Fruit fly (Drosophila melanogaster): ENCODE measurements around the gene GatA.

Gene GatA

DNA sequence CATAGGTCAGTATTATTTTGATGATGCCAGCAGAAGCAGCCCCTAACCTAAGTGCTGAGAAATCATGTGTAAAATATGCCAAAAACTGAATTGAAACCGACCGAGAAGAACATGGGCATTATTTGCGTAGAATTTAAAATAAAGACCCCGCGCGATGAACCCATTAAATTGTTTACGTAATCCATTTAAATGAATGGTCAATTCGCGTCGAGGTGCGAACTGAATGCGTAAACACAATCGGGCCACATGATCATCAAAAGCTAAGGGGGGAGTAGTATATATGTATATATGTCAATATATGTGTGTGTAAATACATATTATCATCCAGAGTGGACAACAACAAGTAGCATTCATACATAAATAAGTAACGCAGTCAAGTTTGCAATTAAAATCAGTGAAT, 31.5 kb upstream of the GatA start (continued):
- TF ChIP-seq Hr78 (GFP tag; optimal IDR thresholded peaks at IDR 0.05) (peak in 1 of 2 experiments; percentile 57), ewg (GFP tag; optimal IDR thresholded peaks at IDR 0.05) (no peak), nerfin-1 (tag; optimal IDR thresholded peaks at IDR 0.05) (no peak), CG10321 (GFP tag; IDR thresholded peaks at IDR 0.05) (no peak), CG4707 (GFP tag; optimal IDR thresholded peaks at IDR 0.05) (no peak), NfI (GFP tag; optimal IDR thresholded peaks at IDR 0.05) (no peak), ERR (GFP tag; optimal IDR thresholded peaks at IDR 0.05) (no peak), da (GFP tag; optimal IDR thresholded peaks at IDR 0.05) (no peak), CG17568 (GFP tag; optimal IDR thresholded peaks at IDR 0.05) (peak; percentile 6), CkIIα-i1 (GFP tag; IDR thresholded peaks at IDR 0.05) (no peak), CG5953 (GFP tag; IDR thresholded peaks at IDR 0.05) (no peak), twi (tag; optimal IDR thresholded peaks at IDR 0.05) (no peak), CG4820 (GFP tag; optimal IDR thresholded peaks at IDR 0.05) (no peak)

dm6 chr3R:19059285-19059684, 30.6 kb upstream of the GatA start:
- TF ChIP-seq Nf-YB (GFP tag; optimal IDR thresholded peaks at IDR 0.05) (no peak), knrl (GFP tag; IDR thresholded peaks at IDR 0.05; ENCODE audit: partially characterized antibody) (0 out of 3 replicates have a peak, but pooled peaks have one; percentile 3)

DNA sequence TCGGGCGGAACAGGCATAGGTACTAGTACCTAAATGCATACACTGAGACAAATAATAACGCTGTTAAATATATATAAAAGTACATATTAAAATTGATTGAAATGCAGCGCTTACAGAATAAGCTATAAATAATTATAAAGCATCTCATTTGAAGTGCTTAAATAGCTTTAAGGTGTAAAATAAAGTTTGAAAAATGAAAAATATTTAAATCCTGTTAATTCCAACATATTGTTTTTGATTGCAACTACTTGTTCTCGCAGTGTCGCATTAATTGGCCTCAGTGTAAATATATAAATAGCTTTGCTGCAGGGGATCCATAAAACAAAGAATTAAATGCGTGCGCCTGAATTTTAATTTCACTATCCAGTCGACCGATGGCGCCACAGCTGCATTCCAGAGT, 29.7 kb upstream of the GatA start:
- TF ChIP-seq Hr78 (GFP tag; optimal IDR thresholded peaks at IDR 0.05) (no peak), CG10959 (GFP tag; IDR thresholded peaks at IDR 0.05) (no peak), CG17359 (tag; optimal IDR thresholded peaks at IDR 0.05) (peak; percentile 5), B-H2 (GFP tag; optimal IDR thresholded peaks at IDR 0.05) (no peak), Blimp-1 (GFP tag; optimal IDR thresholded peaks at IDR 0.05) (peak; percentile 29), CG14710 (tag; optimal IDR thresholded peaks at IDR 0.05) (peak; percentile 15), CG2712 (tag; optimal IDR thresholded peaks at IDR 0.05) (peak; percentile 33), CG18262 (tag; optimal IDR thresholded peaks at IDR 0.05) (peak; percentile 51), CG11504 (tag; optimal IDR thresholded peaks at IDR 0.05) (peak; percentile 27), Ssrp (tag; optimal IDR thresholded peaks at IDR 0.05) (peak; percentile 6), gem (tag; optimal IDR thresholded peaks at IDR 0.05) (peak; percentile 51), trh (GFP tag; optimal IDR thresholded peaks at IDR 0.05) (no peak), CG2678 (tag; optimal IDR thresholded peaks at IDR 0.05) (peak; percentile 5), CG17829 (tag; optimal IDR thresholded peaks at IDR 0.05) (no peak), dmrt99B (tag; optimal IDR thresholded peaks at IDR 0.05) (peak; percentile 23), Six4 (GFP tag; optimal IDR thresholded peaks at IDR 0.05) (no peak), Sox102F (GFP tag; optimal IDR thresholded peaks at IDR 0.05) (peak; percentile 14), CG10979 (tag; optimal IDR thresholded peaks at IDR 0.05) (peak; percentile 25), bsh (GFP tag; optimal IDR thresholded peaks at IDR 0.05) (peak in 1 of 2 experiments; percentile 40), nau (GFP tag; optimal IDR thresholded peaks at IDR 0.05) (no peak), CG4282 (GFP tag; optimal IDR thresholded peaks at IDR 0.05) (no peak), CG17361 (GFP tag; IDR thresholded peaks at IDR 0.05) (peak; percentile 27; the same call in 1 of the 3 replicates), Side (GFP tag; optimal IDR thresholded peaks at IDR 0.05) (no peak), CG11723 (GFP tag; optimal IDR thresholded peaks at IDR 0.05) (no peak), unpg (GFP tag; optimal IDR thresholded peaks at IDR 0.05) (peak; percentile 20), ci (GFP tag; IDR thresholded peaks at IDR 0.05) (0 out of 3 replicates have a peak, but pooled peaks have one; percentile 14), hth (optimal IDR thresholded peaks at IDR 0.05) (no peak), phol (tag; optimal IDR thresholded peaks at IDR 0.05) (peak; percentile 15), sens (GFP tag) (peak; percentile 78)
